Fruit fly (Drosophila melanogaster) whole organism, pupa: Measurements from ENCODE around the gene CG15308.
A peak's percentile ranks its signal among the peaks of the same experiment; 100 is the strongest.

Experiments used
- CG13204 ChIP-seq: fragments of 200-800 bp; sonication (Bioruptor generic); optimal IDR thresholded peaks from 2 replicates; lab custom pipeline; 2018; ENCODE audit warnings: missing biosample characterization, mild to moderate bottlenecking, missing genetic modification characterization, moderate library complexity
- CG15710 ChIP-seq: fragments of 200-800 bp; sonication (Bioruptor generic); optimal IDR thresholded peaks from 2 replicates; lab custom pipeline; 2018; ENCODE audit warnings: missing biosample characterization, mild to moderate bottlenecking, missing genetic modification characterization, moderate library complexity
- CG17806 ChIP-seq: fragments of 200-800 bp; sonication (Bioruptor generic); optimal IDR thresholded peaks from 2 replicates; lab custom pipeline; 2018; ENCODE audit warnings: missing biosample characterization, mild to moderate bottlenecking, missing genetic modification characterization, moderate library complexity
- CG4496 ChIP-seq: fragments of 200-800 bp; sonication (Bioruptor generic); IDR thresholded peaks from 3 replicates; pipeline ENCODE4 v1.3.6; 2022; ENCODE audit warnings: missing biosample characterization, missing genetic modification characterization
- CG8159 ChIP-seq: fragments of 200-800 bp; sonication (Bioruptor generic); optimal IDR thresholded peaks from 3 replicates; lab custom pipeline; 2018; ENCODE audit warnings: missing biosample characterization, mild to moderate bottlenecking, missing genetic modification characterization, moderate library complexity
- CG8301 ChIP-seq: fragments of 200-800 bp; sonication (Bioruptor generic); optimal IDR thresholded peaks from 2 replicates; lab custom pipeline; 2018; ENCODE audit warnings: missing biosample characterization, mild to moderate bottlenecking, missing genetic modification characterization
- CG9948 ChIP-seq: fragments of 200-800 bp; sonication (Bioruptor generic); optimal IDR thresholded peaks from 2 replicates; lab custom pipeline; 2018; ENCODE audit warnings: missing biosample characterization, mild to moderate bottlenecking, missing genetic modification characterization, moderate library complexity

- peak; percentile 23 for TF ChIP-seq CG17806 (tag; lab: Kevin White, UChicago)
- TF ChIP-seq CG8301 (tag; lab: Kevin White, UChicago): peak; percentile 59
- TF ChIP-seq CG8159 (tag; lab: Kevin White, UChicago): peak; percentile 27
- TF ChIP-seq CG9948 (tag; lab: Kevin White, UChicago): peak; percentile 24
- TF ChIP-seq CG13204 (GFP tag; lab: Kevin White, UChicago): no peak
- peak; percentile 7 for TF ChIP-seq CG15710 (tag; lab: Kevin White, UChicago)
- peak; percentile 56; the same call in 1 of the 3 replicates for TF ChIP-seq CG4496
Observed at dm6 chrX:10210317-10210873, 8.5 kb downstream of the CG15308 start.
